Fruit fly (Drosophila melanogaster) whole organism, embryonic: ENCODE results near the gene Jhbp5.

Experiments
- Awh ChIP-seq: fragments of 200-800 bp; sonication (Bioruptor generic); IDR thresholded peaks from 2 replicates; pipeline ENCODE4, ENCODE4 v1.3.6; 2022; ENCODE audit warnings: missing biosample characterization, missing genetic modification characterization
- Bdp1 ChIP-seq: fragments of 200-800 bp; sonication (Bioruptor generic); optimal IDR thresholded peaks from 3 replicates; lab custom pipeline; 2016; ENCODE audit warnings: missing biosample characterization, missing genetic modification characterization
- Bteb2 ChIP-seq: fragments of 200-800 bp; sonication (Bioruptor generic); optimal IDR thresholded peaks from 2 replicates; lab custom pipeline; 2016; ENCODE audit warnings: missing biosample characterization, missing genetic modification characterization
- CG1024 ChIP-seq: fragments of 200-800 bp; sonication (Bioruptor generic); IDR thresholded peaks from 2 replicates; pipeline ENCODE4 v1.3.6; 2022; ENCODE audit warnings: missing biosample characterization, missing genetic modification characterization
- CG10267 ChIP-seq: fragments of 200-800 bp; sonication (Bioruptor generic); optimal IDR thresholded peaks from 2 replicates; lab custom pipeline; 2018; ENCODE audit warnings: missing biosample characterization, mild to moderate bottlenecking, missing genetic modification characterization, moderate library complexity
- CG10462 ChIP-seq: fragments of 200-800 bp; sonication (Bioruptor generic); optimal IDR thresholded peaks from 2 replicates; lab custom pipeline; 2016; ENCODE audit warnings: missing biosample characterization, missing genetic modification characterization
- CG12104 ChIP-seq: fragments of 200-800 bp; sonication (Bioruptor generic); optimal IDR thresholded peaks from 3 replicates; lab custom pipeline; 2016; ENCODE audit warnings: missing biosample characterization, missing genetic modification characterization
- CG13123 ChIP-seq: fragments of 200-800 bp; sonication (Bioruptor generic); optimal IDR thresholded peaks from 2 replicates; lab custom pipeline; 2016; ENCODE audit warnings: missing biosample characterization, missing genetic modification characterization
- CG14050 ChIP-seq: fragments of 200-800 bp; sonication (Bioruptor generic); IDR thresholded peaks from 3 replicates; pipeline ENCODE4 v1.3.6; 2022; ENCODE audit warnings: missing biosample characterization, missing genetic modification characterization
- CG14441 ChIP-seq: fragments of 200-800 bp; sonication (Bioruptor generic); IDR thresholded peaks from 2 replicates; pipeline ENCODE4 v1.3.6; 2022; ENCODE audit warnings: missing biosample characterization, missing genetic modification characterization
- CG1529 ChIP-seq: fragments of 200-800 bp; sonication (Bioruptor generic); optimal IDR thresholded peaks from 3 replicates; lab custom pipeline; 2018; ENCODE audit warnings: missing biosample characterization, missing genetic modification characterization
- CG16779 ChIP-seq: fragments of 200-800 bp; sonication (Bioruptor generic); IDR thresholded peaks from 2 replicates; pipeline ENCODE4 v1.3.6; 2022; ENCODE audit warnings: missing biosample characterization, missing genetic modification characterization
- CG1792 ChIP-seq: fragments of 200-800 bp; sonication (Bioruptor generic); optimal IDR thresholded peaks from 2 replicates; lab custom pipeline; 2016; ENCODE audit warnings: missing biosample characterization, missing genetic modification characterization
- CG2116 ChIP-seq: fragments of 200-800 bp; sonication (Bioruptor generic); optimal IDR thresholded peaks from 3 replicates; lab custom pipeline; 2018; ENCODE audit warnings: missing biosample characterization, mild to moderate bottlenecking, missing genetic modification characterization
- CG2678 ChIP-seq: fragments of 200-800 bp; sonication (Bioruptor generic); optimal IDR thresholded peaks from 3 replicates; lab custom pipeline; 2019; ENCODE audit warnings: missing biosample characterization, mild to moderate bottlenecking, missing genetic modification characterization, moderate library complexity
- CG2889 ChIP-seq: fragments of 200-800 bp; sonication (Bioruptor generic); IDR thresholded peaks from 3 replicates; pipeline ENCODE4 v1.3.6; 2022; ENCODE audit warnings: missing biosample characterization, missing genetic modification characterization
- CG3163 ChIP-seq: fragments of 200-800 bp; sonication (Bioruptor generic); optimal IDR thresholded peaks from 3 replicates; lab custom pipeline; 2016; ENCODE audit warnings: missing biosample characterization, missing genetic modification characterization
- CG5180 ChIP-seq: fragments of 200-800 bp; sonication (Bioruptor generic); optimal IDR thresholded peaks from 3 replicates; lab custom pipeline; 2017; ENCODE audit warnings: missing biosample characterization, missing genetic modification characterization, mild to moderate bottlenecking, moderate library complexity, missing genetic modification reagents
- CG6854 ChIP-seq: fragments of 200-800 bp; sonication (Bioruptor generic); optimal IDR thresholded peaks from 3 replicates; lab custom pipeline; 2017; ENCODE audit warnings: missing biosample characterization, mild to moderate bottlenecking, missing genetic modification characterization
- CG7357 ChIP-seq: fragments of 200-800 bp; sonication (Bioruptor generic); IDR thresholded peaks from 3 replicates; pipeline ENCODE4 v1.3.6; 2022; ENCODE audit warnings: missing biosample characterization, missing genetic modification characterization
- CG9437 ChIP-seq: fragments of 200-800 bp; sonication (Bioruptor generic); optimal IDR thresholded peaks from 2 replicates; lab custom pipeline; 2018; ENCODE audit warnings: missing biosample characterization, mild to moderate bottlenecking, missing genetic modification characterization
- CG9609 ChIP-seq: fragments of 200-800 bp; sonication (Bioruptor generic); optimal IDR thresholded peaks from 3 replicates; lab custom pipeline; 2016; ENCODE audit warnings: missing biosample characterization, missing genetic modification characterization
- CG9797 ChIP-seq: fragments of 200-800 bp; sonication (Bioruptor generic); optimal IDR thresholded peaks from 3 replicates; lab custom pipeline; 2018; ENCODE audit warnings: missing biosample characterization, mild to moderate bottlenecking, missing genetic modification characterization
- Dad ChIP-seq: fragments of 200-800 bp; sonication (Bioruptor generic); optimal IDR thresholded peaks from 3 replicates; lab custom pipeline; 2016; ENCODE audit warnings: missing biosample characterization, missing genetic modification characterization
- Dfd ChIP-seq, 2 experiments: fragments of >200 bp; optimal IDR thresholded peaks; 2 replicates each; lab custom pipeline; 2017; ENCODE audit warnings: missing biosample characterization in 2 of 2, missing genetic modification characterization in 2 of 2
- ERR ChIP-seq: fragments of 200-800 bp; sonication (Bioruptor generic); optimal IDR thresholded peaks from 2 replicates; lab custom pipeline; 2016; ENCODE audit warnings: missing biosample characterization, missing genetic modification characterization
- Elba2 ChIP-seq: fragments of 200-800 bp; sonication (Bioruptor generic); optimal IDR thresholded peaks from 3 replicates; lab custom pipeline; 2016; ENCODE audit warnings: missing biosample characterization, missing genetic modification characterization
- Fer3 ChIP-seq: fragments of 200-800 bp; sonication (Bioruptor generic); optimal IDR thresholded peaks from 2 replicates; lab custom pipeline; 2018; ENCODE audit warnings: missing biosample characterization, mild to moderate bottlenecking, missing genetic modification characterization, moderate library complexity
- GATAe ChIP-seq: fragments of 200-800 bp; sonication (Bioruptor generic); conservative IDR thresholded peaks from 2 replicates; pipeline ENCODE4 v1.3.6; 2022; ENCODE audit warnings: missing biosample characterization, missing genetic modification characterization
- Gug ChIP-seq: fragments of 200-800 bp; sonication (Bioruptor generic); IDR thresholded peaks from 4 replicates; pipeline ENCODE4 v1.3.6; 2022; ENCODE audit warnings: missing biosample characterization, missing genetic modification characterization
- Hmr ChIP-seq: fragments of 200-800 bp; sonication (Bioruptor generic); optimal IDR thresholded peaks from 3 replicates; lab custom pipeline; 2017; ENCODE audit warnings: mild to moderate bottlenecking, missing biosample characterization, missing genetic modification reagents, missing genetic modification characterization
- Hmx ChIP-seq: fragments of 200-800 bp; sonication (Bioruptor generic); optimal IDR thresholded peaks from 2 replicates; lab custom pipeline; 2016; ENCODE audit warnings: missing biosample characterization, missing genetic modification characterization
- Med ChIP-seq: fragments of 200-800 bp; sonication (Bioruptor generic); peaks from one replicate; lab custom pipeline; 2016; ENCODE audit warnings: missing biosample characterization, missing genetic modification characterization, mild to moderate bottlenecking, inconsistent platforms, moderate library complexity
- Meics ChIP-seq: fragments of 200-800 bp; sonication (Bioruptor generic); optimal IDR thresholded peaks from 2 replicates; lab custom pipeline; 2017; ENCODE audit warnings: missing biosample characterization, mild to moderate bottlenecking, missing genetic modification characterization
- NC2α ChIP-seq: fragments of 200-800 bp; sonication (Bioruptor generic); optimal IDR thresholded peaks from 2 replicates; lab custom pipeline; 2016; ENCODE audit warnings: missing biosample characterization, missing genetic modification characterization
- NfI ChIP-seq: fragments of 200-800 bp; sonication (Bioruptor generic); optimal IDR thresholded peaks from 3 replicates; lab custom pipeline; 2018; ENCODE audit warnings: missing biosample characterization, mild to moderate bottlenecking, missing genetic modification characterization, moderate library complexity
- Scr ChIP-seq: fragments of 200-800 bp; sonication (Bioruptor generic); IDR thresholded peaks from 2 replicates; pipeline ENCODE4 v1.3.6; 2022; ENCODE audit warnings: missing biosample characterization, missing genetic modification characterization; ENCODE audit not compliant: partially characterized antibody
- Side ChIP-seq: fragments of 200-800 bp; sonication (Bioruptor generic); optimal IDR thresholded peaks from 2 replicates; lab custom pipeline; 2016; ENCODE audit warnings: missing biosample characterization, missing genetic modification characterization
- Sry-δ ChIP-seq: fragments of 200-800 bp; sonication (Bioruptor generic); optimal IDR thresholded peaks from 2 replicates; lab custom pipeline; 2016; ENCODE audit warnings: missing biosample characterization, missing genetic modification characterization
- ara ChIP-seq: fragments of 200-800 bp; sonication (Bioruptor generic); IDR thresholded peaks from 2 replicates; pipeline ENCODE4 v1.3.6; 2022; ENCODE audit warnings: missing biosample characterization, missing genetic modification characterization
- az2 ChIP-seq: fragments of 200-800 bp; sonication (Bioruptor generic); optimal IDR thresholded peaks from 3 replicates; lab custom pipeline; 2016; ENCODE audit warnings: missing biosample characterization, missing genetic modification characterization
- btn ChIP-seq: fragments of 200-800 bp; sonication (Bioruptor generic); optimal IDR thresholded peaks from 2 replicates; lab custom pipeline; 2016; ENCODE audit warnings: missing biosample characterization, missing genetic modification characterization
- en ChIP-seq: fragments of 200-800 bp; sonication (Bioruptor generic); optimal IDR thresholded peaks from 2 replicates; lab custom pipeline; 2016; ENCODE audit warnings: missing biosample characterization, missing genetic modification characterization
- fru ChIP-seq: fragments of >200 bp; optimal IDR thresholded peaks from 2 replicates; lab custom pipeline; 2017
- gt ChIP-seq: fragments of 200-800 bp; sonication (Bioruptor generic); IDR thresholded peaks from 2 replicates; pipeline ENCODE4 v1.3.6; 2022; ENCODE audit warnings: missing biosample characterization, missing genetic modification characterization
- otp ChIP-seq: fragments of 200-800 bp; sonication (Bioruptor generic); IDR thresholded peaks from 3 replicates; pipeline ENCODE4, ENCODE4 v1.3.6; 2022; ENCODE audit warnings: missing biosample characterization, missing genetic modification characterization
- pum ChIP-seq: fragments of 200-800 bp; sonication (Bioruptor generic); optimal IDR thresholded peaks from 2 replicates; lab custom pipeline; 2016; ENCODE audit warnings: missing biosample characterization, missing genetic modification characterization
- ranshi ChIP-seq: fragments of 200-800 bp; sonication (Bioruptor generic); IDR thresholded peaks from 2 replicates; pipeline ENCODE4 v1.3.6; 2022; ENCODE audit warnings: missing biosample characterization, missing genetic modification characterization
- repo ChIP-seq: fragments of 200-800 bp; sonication (Bioruptor generic); optimal IDR thresholded peaks from 2 replicates; lab custom pipeline; 2016; ENCODE audit warnings: missing biosample characterization, missing genetic modification characterization
- shn ChIP-seq: fragments of 200-800 bp; sonication (Bioruptor generic); optimal IDR thresholded peaks from 3 replicates; lab custom pipeline; 2016; ENCODE audit warnings: missing biosample characterization, missing genetic modification characterization
- sisA ChIP-seq: fragments of 200-800 bp; sonication (Bioruptor generic); IDR thresholded peaks from 2 replicates; pipeline ENCODE4 v1.3.6; 2022; ENCODE audit warnings: missing biosample characterization, missing genetic modification characterization
- sna ChIP-seq: fragments of 200-800 bp; sonication (Bioruptor generic); IDR thresholded peaks from 2 replicates; pipeline ENCODE4 v1.3.6; 2022; ENCODE audit warnings: missing biosample characterization, missing genetic modification characterization; ENCODE audit not compliant: partially characterized antibody
- tap ChIP-seq: fragments of 200-800 bp; optimal IDR thresholded peaks from 3 replicates; lab custom pipeline; 2019; ENCODE audit warnings: missing biosample characterization, mild to moderate bottlenecking, missing genetic modification characterization, moderate library complexity
- wor ChIP-seq: fragments of 200-800 bp; sonication (Bioruptor generic); IDR thresholded peaks from 2 replicates; pipeline ENCODE4 v1.3.6; 2022; ENCODE audit warnings: missing biosample characterization, missing genetic modification characterization

Gene Jhbp5

dm6 chr3R:16005943-16006342 is 40.0 kb downstream of the Jhbp5 start (continued):
- no peak for TF ChIP-seq Sry-δ (GFP tag; lab: Kevin White, UChicago)
- TF ChIP-seq CG13123 (GFP tag; lab: Kevin White, UChicago) = no peak
- TF ChIP-seq CG2889 (GFP tag; lab: Robert Waterston, UW) = no peak
- TF ChIP-seq CG3163 (GFP tag; lab: Kevin White, UChicago) = no peak
- TF ChIP-seq gt (GFP tag; lab: Robert Waterston, UW) = no peak
- TF ChIP-seq Meics (GFP tag; lab: Kevin White, UChicago) = peak; percentile 40
- TF ChIP-seq Hmr (GFP tag; lab: Kevin White, UChicago) = peak; percentile 54
- TF ChIP-seq en = no peak
- no peak; the same call in 1 of the 2 replicates for TF ChIP-seq GATAe
- TF ChIP-seq CG16779 (GFP tag; lab: Robert Waterston, UW) = no peak
- peak; percentile 25 for TF ChIP-seq CG1792 (GFP tag; lab: Kevin White, UChicago)
- no peak for TF ChIP-seq sisA
- no peak for TF ChIP-seq NC2α (GFP tag; lab: Kevin White, UChicago)
- no peak for TF ChIP-seq CG1024 (GFP tag; lab: Robert Waterston, UW)
- no peak for TF ChIP-seq pum (GFP tag; lab: Kevin White, UChicago)
- TF ChIP-seq Scr (GFP tag; lab: Robert Waterston, UW) = no peak
- no peak for TF ChIP-seq Hmx (GFP tag; lab: Kevin White, UChicago)
- TF ChIP-seq CG2678 = peak; percentile 74
- peak; percentile 17 for TF ChIP-seq NfI
- TF ChIP-seq Awh (GFP tag; lab: Robert Waterston, UW) = peak; percentile 63; the same call in 1 of the 2 replicates
- TF ChIP-seq CG14441 (GFP tag; lab: Robert Waterston, UW) = no peak
- no peak for TF ChIP-seq repo (GFP tag; lab: Kevin White, UChicago)
- TF ChIP-seq Gug (GFP tag; lab: Robert Waterston, UW) = no peak
- TF ChIP-seq az2 (GFP tag; lab: Kevin White, UChicago) = no peak
- no peak for TF ChIP-seq fru (lab: Kevin White, UChicago)
- TF ChIP-seq Elba2 (GFP tag; lab: Kevin White, UChicago) = no peak
- no peak for TF ChIP-seq CG10267
- TF ChIP-seq Fer3 (tag; lab: Kevin White, UChicago) = peak; percentile 51
- no peak for TF ChIP-seq CG6854 (GFP tag; lab: Kevin White, UChicago)
- TF ChIP-seq CG12104 (GFP tag; lab: Kevin White, UChicago) = no peak
- TF ChIP-seq Bteb2 = no peak
- TF ChIP-seq Side (GFP tag; lab: Kevin White, UChicago) = no peak
- peak; percentile 37 for TF ChIP-seq CG1529
- TF ChIP-seq CG9609 (GFP tag; lab: Kevin White, UChicago) = no peak
- TF ChIP-seq Dfd (GFP tag; optimal IDR thresholded peaks at IDR 0.05; lab: Kevin White, UChicago) = no peak
- no peak for TF ChIP-seq sna (GFP tag; lab: Robert Waterston, UW)
- TF ChIP-seq Dad (GFP tag; lab: Kevin White, UChicago) = no peak
- TF ChIP-seq wor = no peak
- peak; percentile 7 for TF ChIP-seq CG10462 (GFP tag; lab: Kevin White, UChicago)
- no peak for TF ChIP-seq ERR (GFP tag; lab: Kevin White, UChicago)
- TF ChIP-seq Bdp1 (GFP tag; lab: Kevin White, UChicago) = no peak
- TF ChIP-seq CG2116 (GFP tag; lab: Kevin White, UChicago) = no peak
- TF ChIP-seq ranshi (GFP tag; lab: Robert Waterston, UW) = no peak
- no peak for TF ChIP-seq CG9797
- no peak for TF ChIP-seq CG7357 (GFP tag; lab: Robert Waterston, UW)
- TF ChIP-seq CG5180 (GFP tag; lab: Kevin White, UChicago) = peak; percentile 41
- TF ChIP-seq tap = peak; percentile 53
- TF ChIP-seq Med = peak; percentile 93
- no peak for TF ChIP-seq otp
- TF ChIP-seq ara (GFP tag; lab: Robert Waterston, UW) = no peak
- TF ChIP-seq CG9437 (GFP tag; lab: Kevin White, UChicago) = no peak
- no peak for TF ChIP-seq shn (GFP tag; lab: Kevin White, UChicago)
- TF ChIP-seq btn (GFP tag; lab: Kevin White, UChicago) = no peak
- TF ChIP-seq CG14050 = no peak
